Worm (Caenorhabditis elegans): ENCODE results near the gene Y48B6A.13.

Gene Y48B6A.13

ce11 chrII:14251400-14251940, 25.4 kb upstream of the Y48B6A.13 start (continued):
- peak; percentile 3; the same call in 1 of the 2 replicates for TF ChIP-seq sox-2 (GFP tag; IDR thresholded peaks at IDR 0.05)
- TF ChIP-seq ahr-1 (tag; optimal IDR thresholded peaks at IDR 0.05), result peak; percentile 39
- TF ChIP-seq elt-4 (tag; optimal IDR thresholded peaks at IDR 0.05), result no peak
- peak; percentile 52 for TF ChIP-seq hlh-8 (tag; optimal IDR thresholded peaks at IDR 0.05)
- no peak for TF ChIP-seq nhr-11 (tag; optimal IDR thresholded peaks at IDR 0.05)
- TF ChIP-seq che-1 (tag; optimal IDR thresholded peaks at IDR 0.05), result peak; percentile 16
- peak; percentile 74 for TF ChIP-seq unc-55 (GFP tag; optimal IDR thresholded peaks at IDR 0.05)
- TF ChIP-seq ceh-30 (tag; optimal IDR thresholded peaks at IDR 0.05), result no peak
- TF ChIP-seq syd-9 (tag; optimal IDR thresholded peaks at IDR 0.05), result peak; percentile 36
- TF ChIP-seq C38D4.7 (GFP tag; optimal IDR thresholded peaks at IDR 0.05), result peak; percentile 9
- TF ChIP-seq elt-2 (tag; optimal IDR thresholded peaks at IDR 0.05), result peak; percentile 76
- TF ChIP-seq madf-2 (tag; optimal IDR thresholded peaks at IDR 0.05), result peak; percentile 99
- peak; percentile 93 for TF ChIP-seq ceh-18 (tag; optimal IDR thresholded peaks at IDR 0.05)
- no peak for TF ChIP-seq eyg-1 (tag; optimal IDR thresholded peaks at IDR 0.05)
- TF ChIP-seq C08G9.2 (tag; optimal IDR thresholded peaks at IDR 0.05), result peak; percentile 61
- peak; percentile 97 for TF ChIP-seq hlh-30 (tag; optimal IDR thresholded peaks at IDR 0.05; ENCODE audit: insufficient read depth)
- peak; percentile 88 for TF ChIP-seq ref-2 (tag; optimal IDR thresholded peaks at IDR 0.05)

ce11 chrII:14250147-14250965, 24.3 kb upstream of the Y48B6A.13 start, which contains the start of gene hmg-1.1:
TSS of gene hmg-1.1 (plus strand) at chrII:14250695.
- TF ChIP-seq che-1 (tag; optimal IDR thresholded peaks at IDR 0.05) (peak; percentile 54), madf-2 (tag; optimal IDR thresholded peaks at IDR 0.05) (peak; percentile 100), mec-3 (tag; optimal IDR thresholded peaks at IDR 0.05; ENCODE audit: borderline replicate concordance) (peak; percentile 15), ets-4 (tag; optimal IDR thresholded peaks at IDR 0.05) (peak; percentile 58), lin-11 (tag; optimal IDR thresholded peaks at IDR 0.05) (peak; percentile 19), hlh-6 (tag; optimal IDR thresholded peaks at IDR 0.05) (no peak), unc-55 (GFP tag; optimal IDR thresholded peaks at IDR 0.05) (peak; percentile 76), tbx-7 (tag; optimal IDR thresholded peaks at IDR 0.05) (no peak), ama-1 (optimal IDR thresholded peaks at IDR 0.05) (peak; percentile 48), C38D4.7 (GFP tag; optimal IDR thresholded peaks at IDR 0.05) (peak; percentile 46), lim-6 (tag; optimal IDR thresholded peaks at IDR 0.05) (no peak), ceh-22 (tag; optimal IDR thresholded peaks at IDR 0.05) (peak; percentile 74), syd-9 (tag; optimal IDR thresholded peaks at IDR 0.05) (peak; percentile 50), ceh-6 (GFP tag; optimal IDR thresholded peaks at IDR 0.05) (peak; percentile 64), pat-9 (tag; optimal IDR thresholded peaks at IDR 0.05) (no peak), ref-2 (tag; optimal IDR thresholded peaks at IDR 0.05) (peak; percentile 84), ceh-19 (GFP tag; optimal IDR thresholded peaks at IDR 0.05) (peak; percentile 85), pha-2 (tag; optimal IDR thresholded peaks at IDR 0.05) (peak; percentile 39), ceh-31 (tag; optimal IDR thresholded peaks at IDR 0.05) (peak; percentile 87), ceh-18 (tag; optimal IDR thresholded peaks at IDR 0.05) (peak; percentile 95), pag-3 (tag; optimal IDR thresholded peaks at IDR 0.05; ENCODE audit: borderline replicate concordance) (no peak), unc-3 (GFP tag; conservative IDR thresholded peaks at IDR 0.05) (peak; percentile 16; the same call in 1 of the 2 replicates), unc-3 (tag; optimal IDR thresholded peaks at IDR 0.05) (no peak), elt-2 (tag; optimal IDR thresholded peaks at IDR 0.05) (peak; percentile 37), hlh-13 (GFP tag; optimal IDR thresholded peaks at IDR 0.05) (peak; percentile 17), nhr-232 (tag; optimal IDR thresholded peaks at IDR 0.05) (peak; percentile 26), hlh-30 (tag; optimal IDR thresholded peaks at IDR 0.05; ENCODE audit: insufficient read depth) (peak; percentile 57), nfya-1 (tag; optimal IDR thresholded peaks at IDR 0.05) (peak; percentile 95), ceh-30 (tag; optimal IDR thresholded peaks at IDR 0.05) (no peak), unc-42 (tag; optimal IDR thresholded peaks at IDR 0.05) (peak; percentile 27), dve-1 (tag; optimal IDR thresholded peaks at IDR 0.05) (peak; percentile 23), npax-4 (tag; optimal IDR thresholded peaks at IDR 0.05) (no peak), pros-1 (tag; optimal IDR thresholded peaks at IDR 0.05) (peak; percentile 74), sox-4 (tag; optimal IDR thresholded peaks at IDR 0.05) (peak; percentile 26), K09A11.1 (tag; optimal IDR thresholded peaks at IDR 0.05; ENCODE audit: insufficient read depth) (no peak), ttx-3 (tag; optimal IDR thresholded peaks at IDR 0.05) (no peak), fkh-6 (tag; optimal IDR thresholded peaks at IDR 0.05) (no peak), ceh-2 (tag; optimal IDR thresholded peaks at IDR 0.05) (peak; percentile 47), dmd-4 (tag; optimal IDR thresholded peaks at IDR 0.05; ENCODE audit: borderline replicate concordance) (peak; percentile 53), elt-4 (tag; optimal IDR thresholded peaks at IDR 0.05) (no peak), tbx-2 (tag; optimal IDR thresholded peaks at IDR 0.05) (peak; percentile 88)

Data from whole organism, late embryonic.